Fruit fly (Drosophila melanogaster): ENCODE measurements around the gene CG17648.

CG17648 gene

DNA sequence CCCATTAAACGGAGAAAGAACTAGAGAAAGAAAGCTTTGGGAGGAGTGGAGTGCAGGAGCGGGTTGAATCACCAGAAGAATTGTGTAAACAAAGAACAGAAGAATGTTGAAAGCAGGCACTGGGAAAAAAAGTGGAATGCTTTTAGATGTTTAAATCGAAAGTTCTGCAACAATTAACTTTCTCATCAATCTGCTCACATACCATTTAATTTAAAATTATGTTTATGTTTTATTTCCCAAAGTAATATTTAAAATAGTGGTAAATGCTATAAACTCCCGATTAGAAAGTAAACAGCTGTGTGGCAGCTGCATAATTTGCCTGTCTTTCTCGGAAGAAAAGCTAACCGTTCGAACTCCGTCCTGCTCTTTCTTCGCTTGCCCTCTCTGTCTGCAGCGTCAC, 14.1 kb upstream of the CG17648 start (continued):
- TF ChIP-seq run (tag; optimal IDR thresholded peaks at IDR 0.05) (no peak), sqz (GFP tag; optimal IDR thresholded peaks at IDR 0.05) (no peak), pan (optimal IDR thresholded peaks at IDR 0.05) (no peak), pan (GFP tag; optimal IDR thresholded peaks at IDR 0.05 in 1 of 2, IDR thresholded peaks at IDR 0.05 in 1 of 2) (peak in 1 of 2 experiments; percentile 20), Tbp (GFP tag; optimal IDR thresholded peaks at IDR 0.05) (no peak), dmrt99B (tag; optimal IDR thresholded peaks at IDR 0.05) (peak; percentile 7), onecut (GFP tag; IDR thresholded peaks at IDR 0.05) (no peak), CG12391 (tag; optimal IDR thresholded peaks at IDR 0.05) (peak; percentile 33), HmgZ (tag; optimal IDR thresholded peaks at IDR 0.05) (no peak), CG2202 (tag; optimal IDR thresholded peaks at IDR 0.05) (peak; percentile 33), maf-S (GFP tag; optimal IDR thresholded peaks at IDR 0.05) (no peak), disco-r (GFP tag; optimal IDR thresholded peaks at IDR 0.05) (no peak), CG3407 (GFP tag; optimal IDR thresholded peaks at IDR 0.05) (peak; percentile 31), sisA (GFP tag; IDR thresholded peaks at IDR 0.05) (no peak; the same call in 1 of the 2 replicates), CG1529 (GFP tag; optimal IDR thresholded peaks at IDR 0.05) (peak; percentile 16), her (GFP tag; optimal IDR thresholded peaks at IDR 0.05) (no peak), fd96Cb (tag; optimal IDR thresholded peaks at IDR 0.05) (peak; percentile 41), BtbVII (GFP tag; optimal IDR thresholded peaks at IDR 0.05) (no peak), CG2875 (GFP tag; optimal IDR thresholded peaks at IDR 0.05) (peak; percentile 41), pum (GFP tag; optimal IDR thresholded peaks at IDR 0.05) (no peak), slou (GFP tag; optimal IDR thresholded peaks at IDR 0.05) (no peak), CG12659 (GFP tag; optimal IDR thresholded peaks at IDR 0.05) (no peak), ato (GFP tag; IDR thresholded peaks at IDR 0.05; ENCODE audit: partially characterized antibody) (no peak), wor (GFP tag; IDR thresholded peaks at IDR 0.05) (no peak), CG10209 (GFP tag; optimal IDR thresholded peaks at IDR 0.05) (no peak), zen2 (GFP tag; IDR thresholded peaks at IDR 0.05; ENCODE audit: partially characterized antibody) (no peak), CG10959 (GFP tag; IDR thresholded peaks at IDR 0.05) (no peak), Fer3 (tag; optimal IDR thresholded peaks at IDR 0.05) (no peak), dati (GFP tag; IDR thresholded peaks at IDR 0.05) (no peak), CG30020 (tag; optimal IDR thresholded peaks at IDR 0.05) (no peak), CG2678 (tag; optimal IDR thresholded peaks at IDR 0.05) (peak; percentile 52), CG17829 (tag; optimal IDR thresholded peaks at IDR 0.05) (peak; percentile 20), CG1647 (GFP tag; optimal IDR thresholded peaks at IDR 0.05) (peak; percentile 26), dpn (GFP tag; optimal IDR thresholded peaks at IDR 0.05) (peak in 1 of 2 experiments; percentile 4), lov (optimal IDR thresholded peaks at IDR 0.05) (no peak), lov (GFP tag; IDR thresholded peaks at IDR 0.05) (no peak), CG3065 (GFP tag; optimal IDR thresholded peaks at IDR 0.05) (no peak), Hr78 (GFP tag; optimal IDR thresholded peaks at IDR 0.05) (peak in 1 of 2 experiments; percentile 57), rib (GFP tag; IDR thresholded peaks at IDR 0.05) (no peak), br (optimal IDR thresholded peaks at IDR 0.05) (no peak), lmd (GFP tag; IDR thresholded peaks at IDR 0.05) (no peak), lilli (GFP tag; optimal IDR thresholded peaks at IDR 0.05) (no peak), CG18599 (GFP tag; optimal IDR thresholded peaks at IDR 0.05) (no peak), CG14667 (GFP tag; IDR thresholded peaks at IDR 0.05) (no peak), h (optimal IDR thresholded peaks at IDR 0.05) (no peak), sens (GFP tag) (peak; percentile 51), dan (GFP tag; IDR thresholded peaks at IDR 0.05) (no peak), ATbp (GFP tag; optimal IDR thresholded peaks at IDR 0.05) (peak; percentile 44), shn (GFP tag; optimal IDR thresholded peaks at IDR 0.05) (no peak), sug (tag; optimal IDR thresholded peaks at IDR 0.05) (no peak), Oli (tag; optimal IDR thresholded peaks at IDR 0.05) (peak; percentile 23), CG18262 (tag; optimal IDR thresholded peaks at IDR 0.05) (peak; percentile 48), oc (tag; optimal IDR thresholded peaks at IDR 0.05) (peak; percentile 55)
